Worm (Caenorhabditis elegans) whole organism, L1 larva: ENCODE measurements around the gene sra-8.

Experiments used
- C04F5.9 ChIP-seq: sonication (generic microtip); optimal IDR thresholded peaks from 2 replicates; lab custom pipeline; 2016; ENCODE audit warnings: missing genetic modification characterization, missing compliant biosample characterization
- aha-1 ChIP-seq: fragments of 150-350 bp; optimal IDR thresholded peaks from 2 replicates; lab custom pipeline; 2014; ENCODE audit warnings: missing biosample characterization, missing genetic modification characterization
- alr-1 ChIP-seq: fragments of 200-800 bp; sonication (Bioruptor generic); optimal IDR thresholded peaks from 2 replicates; lab custom pipeline; 2018; ENCODE audit warnings: borderline replicate concordance, mild to moderate bottlenecking, missing genetic modification characterization, missing compliant biosample characterization
- ama-1 ChIP-seq: fragments of 150-350 bp; optimal IDR thresholded peaks from 2 replicates; lab custom pipeline; 2014
- ceh-8 ChIP-seq: fragments of 200-800 bp; sonication (Bioruptor generic); optimal IDR thresholded peaks from 2 replicates; lab custom pipeline; 2018; ENCODE audit warnings: mild to moderate bottlenecking, missing genetic modification characterization, moderate library complexity, missing compliant biosample characterization
- ceh-88 ChIP-seq: fragments of 200-800 bp; sonication (Bioruptor generic); IDR thresholded peaks from 2 replicates; pipeline ENCODE4 v1.3.6; 2022; ENCODE audit warnings: missing genetic modification characterization, missing compliant biosample characterization
- ceh-90 ChIP-seq: sonication (generic microtip); optimal IDR thresholded peaks from 2 replicates; lab custom pipeline; 2016; ENCODE audit warnings: missing genetic modification characterization, missing compliant biosample characterization
- ces-1 ChIP-seq: fragments of 150-350 bp; optimal IDR thresholded peaks from 2 replicates; lab custom pipeline; 2014; ENCODE audit warnings: missing biosample characterization, missing genetic modification reagents, missing genetic modification characterization
- dpl-1 ChIP-seq, 3 experiments: fragments of 150-350 bp in 2 of 3; sonication (generic microtip) in 1 of 3; optimal IDR thresholded peaks; 2 replicates each; lab custom pipeline; 2014 to 2017; ENCODE audit warnings: missing biosample characterization in 3 of 3, missing genetic modification characterization in 3 of 3, missing genetic modification reagents in 3 of 3
- dsc-1 ChIP-seq: sonication (generic microtip); optimal IDR thresholded peaks from 2 replicates; lab custom pipeline; 2016; ENCODE audit warnings: mild to moderate bottlenecking, missing genetic modification characterization, missing compliant biosample characterization
- efl-1 ChIP-seq, 4 experiments: fragments of 150-350 bp; optimal IDR thresholded peaks in 3 of 4; peaks in 1 of 4; 1 replicate in 1 of 4; 2 replicates in 3 of 4; lab custom pipeline; 2014; ENCODE audit warnings: missing biosample characterization in 2 of 4, missing genetic modification characterization in 2 of 4, missing genetic modification reagents in 2 of 4
- efl-3 ChIP-seq: fragments of 200-800 bp; sonication (Bioruptor generic); optimal IDR thresholded peaks from 2 replicates; lab custom pipeline; 2018; ENCODE audit warnings: mild to moderate bottlenecking, missing genetic modification characterization, missing compliant biosample characterization
- egl-13 ChIP-seq: sonication (generic microtip); optimal IDR thresholded peaks from 2 replicates; lab custom pipeline; 2016; ENCODE audit warnings: missing genotype, missing genetic modification reagents, missing genetic modification characterization, missing compliant biosample characterization
- elt-3 ChIP-seq, 6 experiments: fragments of 150-350 bp in 1 of 6; sonication (generic microtip); optimal IDR thresholded peaks; 2 replicates each; lab custom pipeline; 2017 to 2018; ENCODE audit warnings: missing biosample characterization in 6 of 6, missing genetic modification characterization in 6 of 6, inconsistent platforms in 1 of 6
- ets-5 ChIP-seq: fragments of 200-800 bp; sonication (Bioruptor generic); IDR thresholded peaks from 2 replicates; pipeline ENCODE4 v1.3.6; 2022; ENCODE audit warnings: missing genetic modification characterization, missing compliant biosample characterization
- grh-1 ChIP-seq: fragments of 200-800 bp; sonication (Bioruptor generic); IDR thresholded peaks from 2 replicates; pipeline ENCODE4 v1.3.6; 2022; ENCODE audit warnings: missing genetic modification reagents, missing genetic modification characterization, missing compliant biosample characterization
- lin-14 ChIP-seq: fragments of 200-800 bp; sonication (Bioruptor generic); optimal IDR thresholded peaks from 2 replicates; lab custom pipeline; 2018; ENCODE audit warnings: mild to moderate bottlenecking, missing genetic modification characterization, moderate library complexity, missing compliant biosample characterization
- lin-39 ChIP-seq: fragments of 150-350 bp; optimal IDR thresholded peaks from 2 replicates; lab custom pipeline; 2014; ENCODE audit warnings: missing biosample characterization, missing genetic modification reagents, missing genetic modification characterization
- lir-3 ChIP-seq: sonication (generic microtip); optimal IDR thresholded peaks from 2 replicates; lab custom pipeline; 2016; ENCODE audit warnings: mild to moderate bottlenecking, missing genetic modification characterization, moderate library complexity, missing compliant biosample characterization; ENCODE audit not compliant: poor library complexity
- mep-1 ChIP-seq: fragments of 150-350 bp; optimal IDR thresholded peaks from 2 replicates; lab custom pipeline; 2014; ENCODE audit warnings: missing biosample characterization, missing genetic modification characterization
- nhr-11 ChIP-seq: fragments of 150-350 bp; optimal IDR thresholded peaks from 2 replicates; lab custom pipeline; 2014; ENCODE audit warnings: missing biosample characterization, missing genetic modification characterization
- nhr-20 ChIP-seq: sonication (generic microtip); optimal IDR thresholded peaks from 2 replicates; lab custom pipeline; 2016; ENCODE audit warnings: mild to moderate bottlenecking, missing genetic modification characterization, missing compliant biosample characterization
- nhr-237 ChIP-seq: fragments of 150-350 bp; optimal IDR thresholded peaks from 2 replicates; lab custom pipeline; 2014; ENCODE audit warnings: missing biosample characterization, missing genetic modification characterization
- nhr-71 ChIP-seq: sonication (generic microtip); optimal IDR thresholded peaks from 2 replicates; lab custom pipeline; 2016; ENCODE audit warnings: mild to moderate bottlenecking, missing genetic modification characterization, moderate library complexity, missing compliant biosample characterization
- nhr-77 ChIP-seq: fragments of 150-350 bp; optimal IDR thresholded peaks from 2 replicates; lab custom pipeline; 2014; ENCODE audit warnings: missing biosample characterization, missing genetic modification characterization
- pag-3 ChIP-seq: sonication (generic microtip); optimal IDR thresholded peaks from 2 replicates; lab custom pipeline; 2017; ENCODE audit warnings: missing genetic modification characterization, mild to moderate bottlenecking, missing compliant biosample characterization, antibody characterized with exemption, borderline replicate concordance; ENCODE audit not compliant: insufficient read depth
- pax-3 ChIP-seq: fragments of 200-800 bp; sonication (Bioruptor generic); optimal IDR thresholded peaks from 2 replicates; lab custom pipeline; 2018; ENCODE audit warnings: mild to moderate bottlenecking, missing genetic modification characterization, moderate library complexity, missing compliant biosample characterization
- rnt-1 ChIP-seq: sonication (generic microtip); optimal IDR thresholded peaks from 2 replicates; lab custom pipeline; 2016; ENCODE audit warnings: mild to moderate bottlenecking, missing genetic modification characterization, moderate library complexity, missing compliant biosample characterization
- snpc-4 ChIP-seq: fragments of 150-350 bp; optimal IDR thresholded peaks from 2 replicates; lab custom pipeline; 2014; ENCODE audit warnings: missing biosample characterization, missing genetic modification characterization
- sptf-1 ChIP-seq: fragments of 150-350 bp; optimal IDR thresholded peaks from 2 replicates; lab custom pipeline; 2014; ENCODE audit warnings: missing biosample characterization, missing genetic modification characterization
- sup-37 ChIP-seq: fragments of 200-800 bp; sonication (Bioruptor generic); optimal IDR thresholded peaks from 2 replicates; lab custom pipeline; 2018; ENCODE audit warnings: mild to moderate bottlenecking, missing genetic modification characterization, missing compliant biosample characterization
- swsn-7 ChIP-seq: sonication (generic microtip); optimal IDR thresholded peaks from 2 replicates; lab custom pipeline; 2016; ENCODE audit warnings: missing genetic modification characterization, missing compliant biosample characterization
- tlp-1 ChIP-seq: fragments of 150-350 bp; optimal IDR thresholded peaks from 2 replicates; lab custom pipeline; 2014; ENCODE audit warnings: missing biosample characterization, missing genetic modification characterization
- unc-30 ChIP-seq: sonication (generic microtip); optimal IDR thresholded peaks from 2 replicates; lab custom pipeline; 2017; ENCODE audit warnings: missing biosample characterization, missing genetic modification characterization
- unc-86 ChIP-seq: sonication (generic microtip); optimal IDR thresholded peaks from 2 replicates; lab custom pipeline; 2016; ENCODE audit warnings: missing genetic modification characterization, missing compliant biosample characterization
- unc-98 ChIP-seq: fragments of 200-800 bp; sonication (Bioruptor generic); IDR thresholded peaks from 2 replicates; pipeline ENCODE4 v1.3.6; 2022; ENCODE audit warnings: missing genetic modification characterization, missing compliant biosample characterization
- vab-15 ChIP-seq: sonication (generic microtip); optimal IDR thresholded peaks from 2 replicates; lab custom pipeline; 2017; ENCODE audit warnings: missing genotype, mild to moderate bottlenecking, missing genetic modification characterization, missing compliant biosample characterization
- zag-1 ChIP-seq: fragments of 150-350 bp; optimal IDR thresholded peaks from 2 replicates; lab custom pipeline; 2014; ENCODE audit warnings: missing biosample characterization, missing genetic modification characterization

The sra-8 gene

DNA sequence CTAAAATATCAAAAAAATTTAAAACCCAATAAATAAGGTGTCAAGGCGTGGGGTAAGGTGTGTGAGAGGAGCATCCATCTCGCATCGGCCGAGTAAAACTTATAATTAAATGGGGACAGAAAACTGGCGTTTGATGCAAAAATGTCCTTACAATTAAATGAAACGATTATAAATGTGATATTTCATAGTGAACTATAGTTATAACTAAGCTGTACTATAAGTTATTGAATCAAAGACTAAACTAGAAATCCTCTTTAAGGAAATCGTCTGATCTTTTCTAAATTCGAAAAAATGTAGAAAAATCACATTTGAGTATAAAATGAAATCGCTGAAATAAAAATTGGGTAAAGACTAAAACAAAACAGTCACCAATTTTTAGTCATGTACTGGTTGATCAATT lies 13.2 kb downstream of the sra-8 start, which contains the start of gene sra-6:
Gene sra-6, minus strand, starts transcription at position 101 of the 400 bp plus-strand sequence.
- TF ChIP-seq unc-86: no peak
- TF ChIP-seq nhr-71 (tag; lab: Kevin White, UChicago): no peak
- no peak for TF ChIP-seq unc-30 (tag; lab: Kevin White, UChicago)
- no peak for TF ChIP-seq egl-13
- no peak for TF ChIP-seq ces-1 (GFP tag; lab: Kevin White, UChicago)
- no peak for TF ChIP-seq pax-3 (tag; lab: Kevin White, UChicago)
- TF ChIP-seq tlp-1: no peak
- TF ChIP-seq sptf-1 (tag; lab: Kevin White, UChicago): no peak
- no peak for TF ChIP-seq dsc-1
- TF ChIP-seq ama-1 (lab: Kevin White, UChicago): no peak
- no peak for TF ChIP-seq dpl-1 (GFP tag; optimal IDR thresholded peaks at IDR 0.05; lab: Kevin White, UChicago)
- no peak for TF ChIP-seq snpc-4 (tag; lab: Kevin White, UChicago)
- TF ChIP-seq nhr-11 (tag; lab: Kevin White, UChicago): no peak
- TF ChIP-seq C04F5.9 (tag; lab: Kevin White, UChicago): no peak
- TF ChIP-seq lir-3 (tag; lab: Kevin White, UChicago): no peak
- no peak for TF ChIP-seq swsn-7 (tag; lab: Kevin White, UChicago)

DNA sequence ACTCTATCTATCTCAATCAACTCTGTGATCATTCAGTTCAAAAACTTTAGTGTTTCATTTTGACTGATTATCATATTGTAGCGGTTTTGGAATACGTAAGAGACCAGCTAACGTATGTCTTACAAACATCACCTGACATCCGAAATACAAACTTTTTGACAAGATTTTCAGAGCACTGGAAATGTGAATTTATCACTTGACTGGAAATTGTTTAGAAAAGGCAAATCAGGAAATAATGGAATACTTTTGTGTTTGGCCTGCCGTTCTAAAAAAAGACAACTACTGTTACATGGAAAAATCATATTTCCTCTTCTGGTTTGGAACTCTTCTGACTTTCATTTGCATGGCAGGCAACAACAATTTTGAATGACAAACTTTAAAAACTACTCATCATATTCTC lies 14.0 kb downstream of the sra-8 start, which contains the start of gene F35H8.12:
Gene F35H8.12, plus strand, starts transcription at position 301 of the 400 bp plus-strand sequence.
- TF ChIP-seq efl-1 (optimal IDR thresholded peaks at IDR 0.05; lab: Kevin White, UChicago) (no peak), efl-1 (GFP tag; optimal IDR thresholded peaks at IDR 0.05 in 1 of 2; lab: Kevin White, UChicago) (peak in 1 of 2 experiments; percentile 43), grh-1 (no peak), ceh-8 (no peak), zag-1 (tag; lab: Kevin White, UChicago) (no peak), elt-3 (tag; optimal IDR thresholded peaks at IDR 0.05; lab: Kevin White, UChicago) (no peak), vab-15 (tag; lab: Kevin White, UChicago) (no peak)

DNA sequence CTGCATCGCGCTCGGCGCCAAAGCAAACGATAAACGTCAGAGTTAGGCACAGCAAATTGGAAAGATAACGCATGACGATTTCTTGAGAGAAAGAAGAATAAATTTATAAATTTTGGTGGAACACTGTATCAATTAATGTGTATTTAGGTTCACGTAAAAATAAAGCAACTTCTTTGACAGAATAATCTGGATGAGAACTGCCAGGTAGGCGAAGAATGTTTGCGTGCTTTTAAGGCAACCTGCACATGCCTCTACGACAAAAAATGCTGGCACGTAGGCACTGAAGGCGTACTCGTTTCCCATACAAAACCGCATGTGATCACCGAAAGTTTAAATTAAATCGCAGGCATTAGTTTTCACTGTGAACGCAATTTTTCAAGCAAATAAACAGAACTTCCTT lies 15.7 kb downstream of the sra-8 start, which contains the start of gene F35H8.1:
Gene F35H8.1, minus strand, starts transcription at position 101 of the 400 bp plus-strand sequence.
- TF ChIP-seq aha-1 (tag; lab: Kevin White, UChicago): no peak
- TF ChIP-seq efl-3: no peak
- no peak for TF ChIP-seq ets-5 (GFP tag; lab: Robert Waterston, UW)
- no peak for TF ChIP-seq sup-37
- no peak for TF ChIP-seq ceh-88 (GFP tag; lab: Robert Waterston, UW)
- TF ChIP-seq unc-98 (GFP tag; lab: Robert Waterston, UW): no peak
- TF ChIP-seq unc-30 (tag; lab: Kevin White, UChicago): no peak
- no peak for TF ChIP-seq mep-1 (tag; lab: Kevin White, UChicago)
- no peak for TF ChIP-seq pag-3 (tag; lab: Kevin White, UChicago)
- TF ChIP-seq nhr-20 (tag; lab: Kevin White, UChicago): no peak
- TF ChIP-seq snpc-4 (tag; lab: Kevin White, UChicago): no peak
- no peak for TF ChIP-seq lin-39 (tag; lab: Kevin White, UChicago)
- no peak for TF ChIP-seq rnt-1
- no peak for TF ChIP-seq nhr-77 (tag; lab: Kevin White, UChicago)
- TF ChIP-seq lin-14 (GFP tag; lab: Kevin White, UChicago): no peak
- TF ChIP-seq nhr-237 (tag; lab: Kevin White, UChicago): no peak
- TF ChIP-seq ceh-90 (tag; lab: Kevin White, UChicago): no peak
- TF ChIP-seq alr-1: no peak
